Fruit fly (Drosophila melanogaster) whole organism, embryonic: ENCODE measurements around the gene CG5928.

ENCODE experiments used
- Abd-B ChIP-seq: fragments of 200-800 bp; sonication (Bioruptor generic); optimal IDR thresholded peaks from 2 replicates; lab custom pipeline; 2018; ENCODE audit warnings: missing biosample characterization, mild to moderate bottlenecking, missing genetic modification characterization, moderate library complexity
- Awh ChIP-seq: fragments of 200-800 bp; sonication (Bioruptor generic); IDR thresholded peaks from 2 replicates; pipeline ENCODE4, ENCODE4 v1.3.6; 2022; ENCODE audit warnings: missing biosample characterization, missing genetic modification characterization
- CG10267 ChIP-seq: fragments of 200-800 bp; sonication (Bioruptor generic); optimal IDR thresholded peaks from 2 replicates; lab custom pipeline; 2018; ENCODE audit warnings: missing biosample characterization, mild to moderate bottlenecking, missing genetic modification characterization, moderate library complexity
- CG14667 ChIP-seq: fragments of 200-800 bp; sonication (Bioruptor generic); IDR thresholded peaks from 2 replicates; pipeline ENCODE4 v1.3.6; 2022; ENCODE audit warnings: missing biosample characterization, missing genetic modification characterization
- CG14860 ChIP-seq: fragments of 200-800 bp; sonication (Bioruptor generic); IDR thresholded peaks from 3 replicates; pipeline ENCODE4 v1.3.6; 2022; ENCODE audit warnings: missing biosample characterization, missing genetic modification characterization; ENCODE audit not compliant: partially characterized antibody
- CG15514 ChIP-seq: fragments of 200-800 bp; sonication (Bioruptor generic); optimal IDR thresholded peaks from 3 replicates; lab custom pipeline; 2017; ENCODE audit warnings: missing biosample characterization, missing genetic modification characterization, mild to moderate bottlenecking, moderate library complexity, missing genetic modification reagents
- CG18011 ChIP-seq: fragments of 200-800 bp; sonication (Bioruptor generic); optimal IDR thresholded peaks from 2 replicates; lab custom pipeline; 2017; ENCODE audit warnings: missing biosample characterization, missing genetic modification characterization, mild to moderate bottlenecking, moderate library complexity, missing genotype
- CG18476 ChIP-seq: fragments of 200-800 bp; sonication (Bioruptor generic); optimal IDR thresholded peaks from 2 replicates; lab custom pipeline; 2016; ENCODE audit warnings: missing biosample characterization, mild to moderate bottlenecking, missing genetic modification characterization
- CG2129 ChIP-seq: fragments of 200-800 bp; sonication (Bioruptor generic); IDR thresholded peaks from 2 replicates; pipeline ENCODE4 v1.3.6; 2022; ENCODE audit warnings: missing biosample characterization, missing genetic modification characterization; ENCODE audit not compliant: partially characterized antibody
- CG2202 ChIP-seq: fragments of 200-800 bp; sonication (Bioruptor generic); optimal IDR thresholded peaks from 2 replicates; lab custom pipeline; 2018; ENCODE audit warnings: missing biosample characterization, mild to moderate bottlenecking, missing genetic modification characterization
- CG30020 ChIP-seq: fragments of 200-800 bp; optimal IDR thresholded peaks from 2 replicates; lab custom pipeline; 2019; ENCODE audit warnings: missing biosample characterization, mild to moderate bottlenecking, missing genetic modification characterization, moderate library complexity
- CG31365 ChIP-seq: fragments of 200-800 bp; sonication (Bioruptor generic); optimal IDR thresholded peaks from 2 replicates; lab custom pipeline; 2018; ENCODE audit warnings: missing biosample characterization, mild to moderate bottlenecking, missing genetic modification characterization
- CG31388 ChIP-seq: fragments of 200-800 bp; sonication (Bioruptor generic); optimal IDR thresholded peaks from 2 replicates; lab custom pipeline; 2016; ENCODE audit warnings: missing biosample characterization, missing genetic modification characterization
- CG31441 ChIP-seq: fragments of 200-800 bp; sonication (Bioruptor generic); IDR thresholded peaks from 2 replicates; pipeline ENCODE4 v1.3.6; 2022; ENCODE audit warnings: missing biosample characterization, missing genetic modification characterization
- CG4360 ChIP-seq: fragments of 200-800 bp; sonication (Bioruptor generic); IDR thresholded peaks from 2 replicates; pipeline ENCODE4 v1.3.6; 2022; ENCODE audit warnings: missing biosample characterization, missing genetic modification characterization
- CG4617 ChIP-seq: fragments of 200-800 bp; sonication (Bioruptor generic); optimal IDR thresholded peaks from 3 replicates; lab custom pipeline; 2016; ENCODE audit warnings: missing biosample characterization, missing genetic modification characterization, borderline replicate concordance
- CG5180 ChIP-seq: fragments of 200-800 bp; sonication (Bioruptor generic); optimal IDR thresholded peaks from 3 replicates; lab custom pipeline; 2017; ENCODE audit warnings: missing biosample characterization, missing genetic modification characterization, mild to moderate bottlenecking, moderate library complexity, missing genetic modification reagents
- CG7839 ChIP-seq: fragments of 200-800 bp; sonication (Bioruptor generic); optimal IDR thresholded peaks from 3 replicates; lab custom pipeline; 2018; ENCODE audit warnings: missing biosample characterization, mild to moderate bottlenecking, missing genetic modification characterization, moderate library complexity
- CG7963 ChIP-seq: fragments of 200-800 bp; sonication (Bioruptor generic); IDR thresholded peaks from 3 replicates; pipeline ENCODE4 v1.3.6; 2022; ENCODE audit warnings: missing biosample characterization, missing genetic modification characterization; ENCODE audit not compliant: partially characterized antibody
- CG8290 ChIP-seq, 3 experiments: fragments of 200-800 bp; sonication (Bioruptor generic); optimal IDR thresholded peaks; 2 replicates each; lab custom pipeline; 2016 to 2019; ENCODE audit warnings: missing biosample characterization in 3 of 3, missing genetic modification characterization in 3 of 3, mild to moderate bottlenecking in 2 of 3, moderate library complexity in 1 of 3
- CG8478 ChIP-seq: fragments of >200 bp; optimal IDR thresholded peaks from 2 replicates; lab custom pipeline; 2018
- CG8765 ChIP-seq: fragments of 200-800 bp; sonication (Bioruptor generic); IDR thresholded peaks from 2 replicates; pipeline ENCODE4 v1.3.6; 2022; ENCODE audit warnings: missing biosample characterization, missing genetic modification characterization
- CG9876 ChIP-seq: fragments of 200-800 bp; sonication (Bioruptor generic); optimal IDR thresholded peaks from 2 replicates; lab custom pipeline; 2016; ENCODE audit warnings: missing biosample characterization, missing genetic modification characterization
- Chrac-16 ChIP-seq: fragments of 200-800 bp; sonication (Bioruptor generic); optimal IDR thresholded peaks from 3 replicates; lab custom pipeline; 2016; ENCODE audit warnings: missing biosample characterization, missing genetic modification characterization
- Nf-YB ChIP-seq: fragments of 200-800 bp; sonication (Bioruptor generic); optimal IDR thresholded peaks from 3 replicates; lab custom pipeline; 2019; ENCODE audit warnings: missing biosample characterization, mild to moderate bottlenecking, missing genetic modification characterization, moderate library complexity
- Pdp1 ChIP-seq, 2 experiments: fragments of 200-800 bp; sonication (Bioruptor generic); optimal IDR thresholded peaks; 3 replicates each; lab custom pipeline; 2016; ENCODE audit warnings: missing biosample characterization in 2 of 2, missing genetic modification characterization in 2 of 2, mild to moderate bottlenecking in 1 of 2, moderate library complexity in 1 of 2
- Rfx ChIP-seq: fragments of 200-800 bp; sonication (Bioruptor generic); IDR thresholded peaks from 2 replicates; pipeline ENCODE4 v1.3.6; 2022; ENCODE audit warnings: missing biosample characterization, missing genetic modification characterization
- Spps ChIP-seq: fragments of 200-800 bp; sonication (Bioruptor generic); optimal IDR thresholded peaks from 2 replicates; lab custom pipeline; 2018; ENCODE audit warnings: missing biosample characterization, mild to moderate bottlenecking, missing genetic modification characterization
- Tbp ChIP-seq: fragments of >200 bp; optimal IDR thresholded peaks from 2 replicates; lab custom pipeline; 2018; ENCODE audit warnings: missing biosample characterization, missing genetic modification characterization
- abd-A ChIP-seq: fragments of 200-800 bp; sonication (Bioruptor generic); optimal IDR thresholded peaks from 3 replicates; lab custom pipeline; 2019; ENCODE audit warnings: missing biosample characterization, mild to moderate bottlenecking, missing genetic modification characterization, moderate library complexity
- bbx ChIP-seq: fragments of 200-800 bp; sonication (Bioruptor generic); IDR thresholded peaks from 2 replicates; pipeline ENCODE4 v1.3.6; 2022; ENCODE audit warnings: missing biosample characterization, missing genetic modification characterization; ENCODE audit not compliant: partially characterized antibody
- cad ChIP-seq: fragments of >200 bp; optimal IDR thresholded peaks from 2 replicates; lab custom pipeline; 2017; ENCODE audit warnings: missing biosample characterization, missing genetic modification characterization
- chn ChIP-seq: fragments of 200-800 bp; sonication (Bioruptor generic); optimal IDR thresholded peaks from 2 replicates; lab custom pipeline; 2016; ENCODE audit warnings: missing biosample characterization, missing genetic modification characterization
- ci ChIP-seq: fragments of 200-800 bp; sonication (Bioruptor generic); IDR thresholded peaks from 3 replicates; pipeline ENCODE4 v1.3.6; 2022; ENCODE audit warnings: missing biosample characterization, missing genetic modification characterization
- disco-r ChIP-seq: fragments of 200-800 bp; sonication (Bioruptor generic); optimal IDR thresholded peaks from 2 replicates; lab custom pipeline; 2016; ENCODE audit warnings: missing biosample characterization, missing genetic modification characterization
- dpn ChIP-seq, 2 experiments: fragments of 200-800 bp; sonication (Bioruptor generic); optimal IDR thresholded peaks; 3 replicates each; lab custom pipeline; 2016; ENCODE audit warnings: missing biosample characterization in 2 of 2, missing genetic modification characterization in 2 of 2
- gce ChIP-seq: fragments of 200-800 bp; sonication (Bioruptor generic); IDR thresholded peaks from 3 replicates; pipeline ENCODE4 v1.3.6; 2022; ENCODE audit warnings: missing biosample characterization, missing genetic modification characterization
- gro ChIP-seq: fragments of 200-800 bp; sonication (Bioruptor generic); optimal IDR thresholded peaks from 2 replicates; lab custom pipeline; 2016; ENCODE audit warnings: missing biosample characterization, missing genetic modification characterization
- gsb ChIP-seq: fragments of 200-800 bp; sonication (Bioruptor generic); IDR thresholded peaks from 2 replicates; pipeline ENCODE4 v1.3.6; 2022; ENCODE audit warnings: missing biosample characterization, missing genetic modification characterization
- her ChIP-seq: fragments of 200-800 bp; sonication (Bioruptor generic); optimal IDR thresholded peaks from 2 replicates; lab custom pipeline; 2016; ENCODE audit warnings: missing biosample characterization, missing genetic modification characterization
- ind ChIP-seq: fragments of 200-800 bp; sonication (Bioruptor generic); optimal IDR thresholded peaks from 3 replicates; lab custom pipeline; 2016; ENCODE audit warnings: missing biosample characterization, missing genetic modification characterization
- jigr1 ChIP-seq: fragments of 200-800 bp; sonication (Bioruptor generic); IDR thresholded peaks from 3 replicates; pipeline ENCODE4 v1.3.6; 2022; ENCODE audit warnings: missing biosample characterization, missing genetic modification characterization
- knrl ChIP-seq: fragments of 200-800 bp; sonication (Bioruptor generic); IDR thresholded peaks from 3 replicates; pipeline ENCODE4 v1.3.6; 2022; ENCODE audit warnings: missing biosample characterization, missing genetic modification characterization; ENCODE audit not compliant: partially characterized antibody
- maf-S ChIP-seq: fragments of 200-800 bp; sonication (Bioruptor generic); optimal IDR thresholded peaks from 2 replicates; lab custom pipeline; 2016; ENCODE audit warnings: missing biosample characterization, missing genetic modification characterization
- sens-2 ChIP-seq: fragments of 200-800 bp; sonication (Bioruptor generic); IDR thresholded peaks from 2 replicates; pipeline ENCODE4 v1.3.6; 2022; ENCODE audit warnings: missing biosample characterization, missing genetic modification characterization
- slbo ChIP-seq: fragments of 200-800 bp; sonication (Bioruptor generic); IDR thresholded peaks from 2 replicates; pipeline ENCODE4 v1.3.6; 2022; ENCODE audit warnings: missing biosample characterization, missing genetic modification characterization
- tgo ChIP-seq: fragments of 200-800 bp; sonication (Bioruptor generic); IDR thresholded peaks from 3 replicates; pipeline ENCODE4 v1.3.6; 2022; ENCODE audit warnings: missing biosample characterization, missing genetic modification characterization
- tup ChIP-seq: fragments of 200-800 bp; sonication (Bioruptor generic); optimal IDR thresholded peaks from 2 replicates; lab custom pipeline; 2016; ENCODE audit warnings: missing biosample characterization, mild to moderate bottlenecking, missing genetic modification characterization, moderate library complexity

Gene CG5928

DNA sequence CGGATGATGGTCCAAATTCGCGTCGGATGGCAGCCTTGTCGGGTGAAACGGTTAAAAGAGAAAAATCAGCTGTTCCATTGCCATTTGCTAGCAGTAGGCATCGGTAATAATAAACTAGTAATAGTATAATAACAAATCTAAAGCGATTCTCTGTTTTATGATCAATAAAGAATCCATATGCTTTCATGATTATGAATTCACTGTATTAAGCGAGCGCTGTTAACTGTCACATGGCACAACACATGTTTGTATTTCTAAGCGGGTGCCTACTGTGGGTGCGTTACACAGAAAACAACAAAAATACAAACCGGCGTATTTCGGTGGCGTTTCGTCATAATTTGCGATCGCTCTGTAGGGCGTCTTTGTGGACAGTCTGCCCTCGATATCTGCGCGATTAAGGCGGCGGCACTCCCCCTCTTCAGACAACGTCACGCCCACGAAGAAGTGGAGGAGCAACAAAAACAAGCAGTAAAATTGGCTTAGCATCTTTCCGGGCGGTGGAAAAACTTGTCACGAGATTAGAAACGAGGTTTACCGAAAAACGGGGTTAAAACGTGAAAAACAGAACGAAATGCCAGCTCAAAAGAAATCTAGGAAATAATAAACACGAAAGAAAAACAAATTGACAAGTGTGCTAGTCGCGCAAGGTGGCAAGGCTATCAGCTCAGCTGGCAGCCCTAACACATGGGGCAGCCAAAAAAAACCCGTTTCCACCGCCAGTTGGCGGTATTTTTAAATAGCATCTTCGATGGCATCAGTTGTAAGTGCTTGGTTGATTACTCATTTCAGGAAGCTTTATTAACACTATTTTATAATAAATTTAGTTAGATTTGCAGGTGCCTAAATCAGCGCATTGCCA is 23.3 kb downstream of the CG5928 start, which contains the start of the genes Nep1 and Mipp2 (continued):
- TF ChIP-seq chn = no peak
- TF ChIP-seq Rfx (GFP tag; lab: Robert Waterston, UW) = peak; percentile 74
- peak in 1 of 2 experiments; percentile 7 for TF ChIP-seq Pdp1 (GFP tag; optimal IDR thresholded peaks at IDR 0.05; lab: Kevin White, UChicago)
- TF ChIP-seq knrl = 0 out of 3 replicates have a peak, but pooled peaks have one; percentile 10
- TF ChIP-seq CG7839 = peak; percentile 64
- no peak for TF ChIP-seq CG30020 (tag; lab: Kevin White, UChicago)
- no peak for TF ChIP-seq Nf-YB (GFP tag; lab: Kevin White, UChicago)
- TF ChIP-seq disco-r (GFP tag; lab: Kevin White, UChicago) = no peak
- TF ChIP-seq Spps (tag; lab: Kevin White, UChicago) = no peak
- no peak for TF ChIP-seq CG8290 (GFP tag; optimal IDR thresholded peaks at IDR 0.05; lab: Kevin White, UChicago)
- TF ChIP-seq CG8290 (tag; optimal IDR thresholded peaks at IDR 0.05; lab: Kevin White, UChicago) = peak in 1 of 2 experiments; percentile 55
- no peak for TF ChIP-seq CG31365
- peak; percentile 28; the same call in 1 of the 2 replicates for TF ChIP-seq CG14667 (GFP tag; lab: Robert Waterston, UW)
- 0 out of 2 replicates have a peak, but pooled peaks have one; percentile 13 for TF ChIP-seq gsb (GFP tag; lab: Robert Waterston, UW)
- no peak for TF ChIP-seq CG15514
- TF ChIP-seq CG10267 = no peak
- TF ChIP-seq CG9876 = no peak
- no peak for TF ChIP-seq jigr1 (GFP tag; lab: Robert Waterston, UW)
- no peak for TF ChIP-seq Abd-B (GFP tag; lab: Kevin White, UChicago)
- TF ChIP-seq sens-2 (GFP tag; lab: Robert Waterston, UW) = no peak
- TF ChIP-seq CG7963 (GFP tag; lab: Robert Waterston, UW) = no peak
- TF ChIP-seq Tbp (GFP tag; lab: Kevin White, UChicago) = no peak
- no peak for TF ChIP-seq Chrac-16 (GFP tag; lab: Kevin White, UChicago)
- TF ChIP-seq Awh (GFP tag; lab: Robert Waterston, UW) = no peak
- 0 out of 2 replicates have a peak, but pooled peaks have one; percentile 5 for TF ChIP-seq CG4360 (GFP tag; lab: Robert Waterston, UW)
- TF ChIP-seq cad (GFP tag; lab: Kevin White, UChicago) = no peak
- TF ChIP-seq CG18011 (GFP tag; lab: Kevin White, UChicago) = no peak
- TF ChIP-seq CG2129 = no peak
- TF ChIP-seq gce (GFP tag; lab: Robert Waterston, UW) = no peak
- no peak for TF ChIP-seq tup
- no peak for TF ChIP-seq gro
- TF ChIP-seq CG18476 (GFP tag; lab: Kevin White, UChicago) = no peak
- TF ChIP-seq ci (GFP tag; lab: Robert Waterston, UW) = peak; percentile 67
- peak; percentile 11 for TF ChIP-seq ind (GFP tag; lab: Kevin White, UChicago)
- TF ChIP-seq abd-A (tag; lab: Kevin White, UChicago) = no peak
- no peak for TF ChIP-seq CG8478 (lab: Kevin White, UChicago)
- no peak for TF ChIP-seq CG31388 (GFP tag; lab: Kevin White, UChicago)
- TF ChIP-seq bbx = no peak
- TF ChIP-seq CG4617 (GFP tag; lab: Kevin White, UChicago) = peak; percentile 36
- TF ChIP-seq tgo = peak; percentile 41; the same call in 2 of the 3 replicates
- TF ChIP-seq slbo (GFP tag; lab: Robert Waterston, UW) = peak; percentile 76
- no peak for TF ChIP-seq CG5180 (GFP tag; lab: Kevin White, UChicago)
- TF ChIP-seq CG31441 (GFP tag; lab: Robert Waterston, UW) = no peak
- TF ChIP-seq maf-S (GFP tag; lab: Kevin White, UChicago) = no peak
- TF ChIP-seq dpn (GFP tag; optimal IDR thresholded peaks at IDR 0.05; lab: Kevin White, UChicago) = peak in 1 of 2 experiments; percentile 12
- no peak for TF ChIP-seq her (GFP tag; lab: Kevin White, UChicago)
- no peak for TF ChIP-seq CG14860 (GFP tag; lab: Robert Waterston, UW)
- no peak for TF ChIP-seq CG2202 (tag; lab: Kevin White, UChicago)
- peak; percentile 51 for TF ChIP-seq CG8765 (GFP tag; lab: Robert Waterston, UW)
